Fruit fly (Drosophila melanogaster): ENCODE results near the gene Gorab.
A peak's percentile ranks its signal among the peaks of the same experiment; 100 is the strongest.

Gene Gorab

DNA sequence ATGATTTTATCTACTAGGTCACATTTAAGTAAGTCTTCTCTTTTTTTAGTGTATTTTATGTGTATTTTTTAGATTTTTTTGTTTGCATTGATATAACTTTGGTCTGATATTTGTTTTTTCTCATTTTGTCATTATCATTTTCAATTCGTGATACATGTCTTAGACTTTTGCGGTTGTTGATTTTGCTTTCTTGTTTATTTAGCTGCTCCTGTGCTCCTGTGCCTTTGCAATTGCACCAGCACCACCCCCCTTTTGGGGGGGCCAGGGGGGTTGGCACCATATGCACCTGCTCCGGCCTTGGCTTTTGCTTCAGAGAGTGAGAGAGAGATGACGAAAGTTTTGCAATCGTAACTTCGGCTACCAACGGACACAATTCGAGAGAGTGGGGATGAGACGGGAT is 27.7 kb downstream of the Gorab start:
- TF ChIP-seq jim (GFP tag; optimal IDR thresholded peaks at IDR 0.05): no peak
- no peak for TF ChIP-seq Rel (GFP tag; optimal IDR thresholded peaks at IDR 0.05)
- no peak for TF ChIP-seq Rel (tag; optimal IDR thresholded peaks at IDR 0.05)
- TF ChIP-seq HLH106 (tag; optimal IDR thresholded peaks at IDR 0.05): no peak
- TF ChIP-seq woc (GFP tag; optimal IDR thresholded peaks at IDR 0.05): no peak
- TF ChIP-seq Vsx2 (GFP tag; optimal IDR thresholded peaks at IDR 0.05; ENCODE audit: partially characterized antibody): no peak
- TF ChIP-seq Mio (GFP tag; optimal IDR thresholded peaks at IDR 0.05): no peak

- TF ChIP-seq Rel (GFP tag; optimal IDR thresholded peaks at IDR 0.05) (no peak), Rel (tag; optimal IDR thresholded peaks at IDR 0.05) (peak; percentile 57), Hr83 (GFP tag; optimal IDR thresholded peaks at IDR 0.05; ENCODE audit: poor library complexity, severe bottlenecking) (no peak), fru (GFP tag; optimal IDR thresholded peaks at IDR 0.05) (no peak)
Measured at dm6 chr3L:17399014-17399413, 29.6 kb downstream of the Gorab start.

DNA sequence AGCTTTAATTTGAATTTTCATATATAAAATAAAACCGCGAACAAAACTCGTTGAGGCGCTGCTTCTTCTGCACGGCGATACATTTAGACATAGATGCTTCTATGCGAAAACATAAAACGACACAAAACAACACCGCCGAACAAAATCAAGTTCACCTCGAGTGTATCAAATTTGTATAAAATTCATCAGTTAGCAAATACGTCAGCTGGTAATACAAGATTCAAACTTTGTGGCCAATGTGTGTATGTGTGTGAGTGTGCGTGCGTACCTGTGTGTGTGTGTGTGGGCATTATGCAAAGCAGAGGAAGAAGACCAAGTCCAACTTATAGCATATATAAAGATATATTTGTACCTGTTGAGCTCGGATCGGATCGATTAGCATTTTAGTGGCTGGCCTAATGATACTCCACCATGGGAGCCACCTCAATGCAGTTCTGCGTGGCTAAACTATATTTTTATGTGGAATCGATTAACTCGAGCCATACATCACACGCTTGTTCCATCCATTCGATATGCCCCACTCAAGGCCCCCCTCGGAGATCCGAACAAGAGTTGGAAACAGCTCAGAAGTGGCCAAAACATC is 34.1 kb downstream of the Gorab start:
- no peak for TF ChIP-seq fru (GFP tag; optimal IDR thresholded peaks at IDR 0.05)
- TF ChIP-seq Rel (GFP tag; optimal IDR thresholded peaks at IDR 0.05): no peak
- no peak for TF ChIP-seq Rel (tag; optimal IDR thresholded peaks at IDR 0.05)
- TF ChIP-seq h (GFP tag; optimal IDR thresholded peaks at IDR 0.05): no peak
- TF ChIP-seq Dfd (GFP tag; optimal IDR thresholded peaks at IDR 0.05): peak; percentile 23
- TF ChIP-seq tai (GFP tag; optimal IDR thresholded peaks at IDR 0.05): no peak
- no peak for TF ChIP-seq usp (GFP tag; optimal IDR thresholded peaks at IDR 0.05)
- TF ChIP-seq Dif (GFP tag; optimal IDR thresholded peaks at IDR 0.05; ENCODE audit: partially characterized antibody): no peak

- TF ChIP-seq Jra (GFP tag; optimal IDR thresholded peaks at IDR 0.05): no peak
- TF ChIP-seq CG32264 (GFP tag; optimal IDR thresholded peaks at IDR 0.05): no peak
- TF ChIP-seq fru (GFP tag; optimal IDR thresholded peaks at IDR 0.05): no peak
- no peak for TF ChIP-seq ey (GFP tag; optimal IDR thresholded peaks at IDR 0.05)
- no peak for TF ChIP-seq OdsH (GFP tag; optimal IDR thresholded peaks at IDR 0.05)
- no peak for TF ChIP-seq Dif (GFP tag; optimal IDR thresholded peaks at IDR 0.05; ENCODE audit: partially characterized antibody)
- TF ChIP-seq Sp1 (GFP tag; optimal IDR thresholded peaks at IDR 0.05): no peak
- no peak for TF ChIP-seq CrebA (GFP tag; optimal IDR thresholded peaks at IDR 0.05; ENCODE audit: borderline replicate concordance)
- no peak for TF ChIP-seq jim (GFP tag; optimal IDR thresholded peaks at IDR 0.05)
- no peak for TF ChIP-seq Mio (GFP tag; optimal IDR thresholded peaks at IDR 0.05)
- TF ChIP-seq dmrt93B (GFP tag; optimal IDR thresholded peaks at IDR 0.05): no peak
- TF ChIP-seq psq (GFP tag; optimal IDR thresholded peaks at IDR 0.05): no peak
Measured at dm6 chr3L:17393098-17393497, 35.5 kb downstream of the Gorab start.

dm6 chr3L:17392412-17392811 is 36.2 kb downstream of the Gorab start:
- TF ChIP-seq Vsx2 (GFP tag; optimal IDR thresholded peaks at IDR 0.05; ENCODE audit: partially characterized antibody): no peak
- no peak for TF ChIP-seq dl (GFP tag; optimal IDR thresholded peaks at IDR 0.05; ENCODE audit: insufficient read depth in 1 of 2, partially characterized antibody in 2 of 2)
- TF ChIP-seq rgr (GFP tag; optimal IDR thresholded peaks at IDR 0.05): no peak
- TF ChIP-seq fru (GFP tag; optimal IDR thresholded peaks at IDR 0.05): no peak

DNA sequence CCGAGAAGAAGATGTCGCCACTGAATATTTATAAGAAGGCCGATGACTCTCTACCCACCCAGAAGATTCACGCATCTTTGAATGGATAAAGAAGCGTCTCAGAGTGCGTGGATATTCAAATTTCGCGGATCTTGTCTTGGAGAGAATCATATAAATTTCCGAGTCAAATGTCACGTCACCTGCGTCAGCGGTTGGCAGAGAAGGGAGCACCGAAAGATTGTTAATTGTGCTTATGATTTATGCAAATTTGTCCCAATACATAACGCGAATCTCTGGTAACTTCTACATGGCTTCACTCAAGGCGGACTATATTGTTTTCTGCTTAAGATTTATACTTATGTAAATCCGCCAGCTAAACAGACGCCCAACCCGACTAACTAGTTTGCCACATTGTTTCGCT is 37.5 kb downstream of the Gorab start:
- TF ChIP-seq psq (GFP tag; optimal IDR thresholded peaks at IDR 0.05) (no peak), CG32264 (GFP tag; optimal IDR thresholded peaks at IDR 0.05) (no peak), Rel (GFP tag; optimal IDR thresholded peaks at IDR 0.05) (no peak), Rel (tag; optimal IDR thresholded peaks at IDR 0.05) (no peak)

dm6 chr3L:17388895-17389294 is 39.7 kb downstream of the Gorab start, which contains the start of gene CG13731:
CG13731 (minus strand) TSS chr3L:17388956.
- TF ChIP-seq sv (GFP tag; optimal IDR thresholded peaks at IDR 0.05): no peak
- TF ChIP-seq GATAd (GFP tag; optimal IDR thresholded peaks at IDR 0.05): peak; percentile 6
- no peak for TF ChIP-seq dl (GFP tag; optimal IDR thresholded peaks at IDR 0.05; ENCODE audit: insufficient read depth in 1 of 2, partially characterized antibody in 2 of 2)
- no peak for TF ChIP-seq usp (GFP tag; optimal IDR thresholded peaks at IDR 0.05)
- TF ChIP-seq fru (GFP tag; optimal IDR thresholded peaks at IDR 0.05): no peak
- no peak for TF ChIP-seq Myc (optimal IDR thresholded peaks at IDR 0.05)
- TF ChIP-seq Dif (GFP tag; optimal IDR thresholded peaks at IDR 0.05; ENCODE audit: partially characterized antibody): no peak

All from whole organism, wandering third instar larva.